Fruit fly (Drosophila melanogaster) Kc167 (cell line): ENCODE measurements around the gene Enoph.

ENCODE experiments used
- Sin3A ChIP-seq: fragments of >200 bp; optimal IDR thresholded peaks from 2 replicates; lab custom pipeline; 2018; ENCODE audit warnings: missing external identifiers
- h ChIP-seq: fragments of >200 bp; optimal IDR thresholded peaks from 3 replicates; lab custom pipeline; 2018; ENCODE audit warnings: missing external identifiers
- insv ChIP-seq: fragments of >200 bp; optimal IDR thresholded peaks from 3 replicates; lab custom pipeline; 2018; ENCODE audit warnings: missing external identifiers
- ttk ChIP-seq: sonication (Bioruptor generic); optimal IDR thresholded peaks from 2 replicates; lab custom pipeline; 2017; ENCODE audit warnings: missing external identifiers

DNA sequence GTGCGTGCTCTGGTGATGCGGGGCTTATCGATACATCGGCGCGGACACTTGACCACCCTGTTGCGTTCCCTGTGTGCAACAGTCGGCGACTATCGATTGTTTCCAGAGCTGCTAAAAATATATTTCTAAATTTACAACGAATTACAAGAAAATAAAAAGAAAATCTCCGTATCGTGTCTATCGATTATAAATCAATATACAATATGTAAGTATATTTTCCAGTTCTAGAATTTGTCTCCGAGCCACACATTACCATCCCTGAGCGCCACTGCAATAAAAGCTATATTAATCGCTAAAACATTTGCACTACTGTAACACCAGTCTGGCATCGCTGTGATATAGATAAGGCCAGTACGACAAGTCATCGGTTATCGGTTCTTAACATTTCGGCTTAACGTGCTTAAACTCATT lies 24.3 kb downstream of the Enoph start, which contains the start of the genes Kat60 and Mms19:
- TF ChIP-seq ttk (no peak), h (no peak), insv (lab: Kevin White, UChicago) (no peak), Sin3A (lab: Kevin White, UChicago) (no peak)
